Fruit fly (Drosophila melanogaster) whole organism, embryonic: ENCODE results near the gene CG14930.

Source experiments
- Blimp-1 ChIP-seq: fragments of 200-800 bp; sonication (Bioruptor generic); optimal IDR thresholded peaks from 3 replicates; lab custom pipeline; 2018; ENCODE audit warnings: missing biosample characterization, missing genetic modification characterization, mild to moderate bottlenecking, moderate library complexity, missing genetic modification reagents
- CG10431 ChIP-seq: fragments of 200-800 bp; sonication (Bioruptor generic); optimal IDR thresholded peaks from 3 replicates; lab custom pipeline; 2018; ENCODE audit warnings: missing biosample characterization, mild to moderate bottlenecking, missing genetic modification characterization
- CG11398 ChIP-seq: fragments of 200-800 bp; sonication (Bioruptor generic); optimal IDR thresholded peaks from 2 replicates; lab custom pipeline; 2016; ENCODE audit warnings: missing biosample characterization, missing genetic modification characterization
- CG12155 ChIP-seq: fragments of 200-800 bp; sonication (Bioruptor generic); optimal IDR thresholded peaks from 3 replicates; lab custom pipeline; 2016; ENCODE audit warnings: missing biosample characterization, missing genetic modification characterization
- CG14860 ChIP-seq: fragments of 200-800 bp; sonication (Bioruptor generic); IDR thresholded peaks from 3 replicates; pipeline ENCODE4 v1.3.6; 2022; ENCODE audit warnings: missing biosample characterization, missing genetic modification characterization; ENCODE audit not compliant: partially characterized antibody
- CG15269 ChIP-seq: fragments of 200-800 bp; sonication (Bioruptor generic); optimal IDR thresholded peaks from 2 replicates; lab custom pipeline; 2018; ENCODE audit warnings: missing biosample characterization, mild to moderate bottlenecking, missing genetic modification characterization, moderate library complexity
- CG16813 ChIP-seq: fragments of 200-800 bp; sonication (Bioruptor generic); IDR thresholded peaks from 3 replicates; pipeline ENCODE4 v1.3.6; 2022; ENCODE audit warnings: missing biosample characterization, missing genetic modification characterization; ENCODE audit not compliant: partially characterized antibody
- CG16815 ChIP-seq: fragments of 200-800 bp; sonication (Bioruptor generic); optimal IDR thresholded peaks from 3 replicates; lab custom pipeline; 2017; ENCODE audit warnings: missing biosample characterization, mild to moderate bottlenecking, missing genetic modification characterization
- CG17612 ChIP-seq: fragments of 200-800 bp; sonication (Bioruptor generic); IDR thresholded peaks from 2 replicates; pipeline ENCODE4 v1.3.6; 2022; ENCODE audit warnings: missing biosample characterization, missing genetic modification characterization
- CG2678 ChIP-seq: fragments of 200-800 bp; sonication (Bioruptor generic); optimal IDR thresholded peaks from 3 replicates; lab custom pipeline; 2019; ENCODE audit warnings: missing biosample characterization, mild to moderate bottlenecking, missing genetic modification characterization, moderate library complexity
- CG3726 ChIP-seq: fragments of 200-800 bp; sonication (Bioruptor generic); IDR thresholded peaks from 3 replicates; pipeline ENCODE4, ENCODE4 v1.3.6; 2022; ENCODE audit warnings: missing biosample characterization, missing genetic modification characterization
- CG5180 ChIP-seq: fragments of 200-800 bp; sonication (Bioruptor generic); optimal IDR thresholded peaks from 3 replicates; lab custom pipeline; 2017; ENCODE audit warnings: missing biosample characterization, missing genetic modification characterization, mild to moderate bottlenecking, moderate library complexity, missing genetic modification reagents
- CG6254 ChIP-seq: fragments of 200-800 bp; sonication (Bioruptor generic); optimal IDR thresholded peaks from 3 replicates; lab custom pipeline; 2017; ENCODE audit warnings: mild to moderate bottlenecking, missing biosample characterization, missing genetic modification reagents, missing genetic modification characterization
- CG8281 ChIP-seq: fragments of 200-800 bp; sonication (Bioruptor generic); optimal IDR thresholded peaks from 2 replicates; lab custom pipeline; 2018; ENCODE audit warnings: missing biosample characterization, mild to moderate bottlenecking, missing genetic modification characterization, moderate library complexity
- Drgx ChIP-seq: fragments of 200-800 bp; sonication (Bioruptor generic); IDR thresholded peaks from 2 replicates; pipeline ENCODE4 v1.3.6; 2022; ENCODE audit warnings: missing biosample characterization, missing genetic modification characterization
- Elba2 ChIP-seq: fragments of 200-800 bp; sonication (Bioruptor generic); optimal IDR thresholded peaks from 3 replicates; lab custom pipeline; 2016; ENCODE audit warnings: missing biosample characterization, missing genetic modification characterization
- Ets65A ChIP-seq: fragments of 200-800 bp; sonication (Bioruptor generic); peaks from one replicate; lab custom pipeline; 2016; ENCODE audit warnings: missing biosample characterization, missing genetic modification characterization
- GATAe ChIP-seq: fragments of 200-800 bp; sonication (Bioruptor generic); conservative IDR thresholded peaks from 2 replicates; pipeline ENCODE4 v1.3.6; 2022; ENCODE audit warnings: missing biosample characterization, missing genetic modification characterization
- Gug ChIP-seq: fragments of 200-800 bp; sonication (Bioruptor generic); IDR thresholded peaks from 4 replicates; pipeline ENCODE4 v1.3.6; 2022; ENCODE audit warnings: missing biosample characterization, missing genetic modification characterization
- MBD-R2 ChIP-seq: fragments of 200-800 bp; sonication (Bioruptor generic); IDR thresholded peaks from 2 replicates; pipeline ENCODE4 v1.3.6; 2022; ENCODE audit warnings: missing biosample characterization, missing genetic modification characterization
- Med ChIP-seq: fragments of 200-800 bp; sonication (Bioruptor generic); peaks from one replicate; lab custom pipeline; 2016; ENCODE audit warnings: missing biosample characterization, missing genetic modification characterization, mild to moderate bottlenecking, inconsistent platforms, moderate library complexity
- NK7.1 ChIP-seq: fragments of 200-800 bp; sonication (Bioruptor generic); optimal IDR thresholded peaks from 3 replicates; lab custom pipeline; 2016; ENCODE audit warnings: missing biosample characterization, missing genetic modification characterization
- Six4 ChIP-seq: fragments of 200-800 bp; sonication (Bioruptor generic); optimal IDR thresholded peaks from 2 replicates; lab custom pipeline; 2016; ENCODE audit warnings: missing biosample characterization, missing genetic modification characterization
- Xbp1 ChIP-seq: fragments of 200-800 bp; sonication (Bioruptor generic); optimal IDR thresholded peaks from 3 replicates; lab custom pipeline; 2016; ENCODE audit warnings: missing biosample characterization, mild to moderate bottlenecking, missing genetic modification characterization
- ato ChIP-seq: fragments of 200-800 bp; sonication (Bioruptor generic); IDR thresholded peaks from 2 replicates; pipeline ENCODE4 v1.3.6; 2022; ENCODE audit warnings: missing biosample characterization, missing genetic modification characterization; ENCODE audit not compliant: partially characterized antibody
- caup ChIP-seq: fragments of 200-800 bp; sonication (Bioruptor generic); optimal IDR thresholded peaks from 3 replicates; lab custom pipeline; 2017; ENCODE audit warnings: missing biosample characterization, mild to moderate bottlenecking, missing genetic modification characterization, moderate library complexity; ENCODE audit not compliant: severe bottlenecking
- ci ChIP-seq: fragments of 200-800 bp; sonication (Bioruptor generic); IDR thresholded peaks from 3 replicates; pipeline ENCODE4 v1.3.6; 2022; ENCODE audit warnings: missing biosample characterization, missing genetic modification characterization
- crol ChIP-seq: fragments of 200-800 bp; sonication (Bioruptor generic); IDR thresholded peaks from 2 replicates; pipeline ENCODE4 v1.3.6; 2022; ENCODE audit warnings: missing biosample characterization, missing genetic modification characterization
- dysf ChIP-seq: fragments of 200-800 bp; sonication (Bioruptor generic); IDR thresholded peaks from 3 replicates; pipeline ENCODE4 v1.3.6; 2022; ENCODE audit warnings: missing biosample characterization, missing genetic modification characterization
- en ChIP-seq: fragments of 200-800 bp; sonication (Bioruptor generic); optimal IDR thresholded peaks from 2 replicates; lab custom pipeline; 2016; ENCODE audit warnings: missing biosample characterization, missing genetic modification characterization
- fd102C ChIP-seq: fragments of 200-800 bp; sonication (Bioruptor generic); optimal IDR thresholded peaks from 2 replicates; lab custom pipeline; 2018; ENCODE audit warnings: missing biosample characterization, mild to moderate bottlenecking, missing genetic modification characterization, moderate library complexity
- gsb-n ChIP-seq: fragments of 200-800 bp; sonication (Bioruptor generic); optimal IDR thresholded peaks from 3 replicates; lab custom pipeline; 2018; ENCODE audit warnings: missing biosample characterization, mild to moderate bottlenecking, missing genetic modification characterization
- kni ChIP-seq: fragments of 200-800 bp; sonication (Bioruptor generic); optimal IDR thresholded peaks from 3 replicates; lab custom pipeline; 2017; ENCODE audit warnings: mild to moderate bottlenecking, missing biosample characterization, missing genetic modification reagents, missing genetic modification characterization
- pita ChIP-seq: fragments of 200-800 bp; sonication (Bioruptor generic); optimal IDR thresholded peaks from 2 replicates; lab custom pipeline; 2017; ENCODE audit warnings: missing biosample characterization, mild to moderate bottlenecking, missing genetic modification characterization
- sc ChIP-seq, 3 experiments: fragments of >200 bp in 2 of 3; fragments of 200-800 bp in 1 of 3; sonication (Bioruptor generic) in 1 of 3; optimal IDR thresholded peaks; 2 replicates in 2 of 3; 3 replicates in 1 of 3; lab custom pipeline; 2017; ENCODE audit warnings: mild to moderate bottlenecking in 1 of 3, missing biosample characterization in 1 of 3, missing genetic modification characterization in 1 of 3, missing genetic modification reagents in 1 of 3
- ttk ChIP-seq: fragments of 200-800 bp; sonication (Bioruptor generic); IDR thresholded peaks from 2 replicates; pipeline ENCODE4 v2.1.2; 2022; ENCODE audit warnings: missing biosample characterization, missing genetic modification characterization
- vvl ChIP-seq: fragments of 200-800 bp; sonication (Bioruptor generic); IDR thresholded peaks from 2 replicates; pipeline ENCODE4 v1.3.6; 2022; ENCODE audit warnings: missing biosample characterization, missing genetic modification characterization
- wek ChIP-seq: fragments of 200-800 bp; sonication (Bioruptor generic); optimal IDR thresholded peaks from 3 replicates; lab custom pipeline; 2018; ENCODE audit warnings: missing biosample characterization, mild to moderate bottlenecking, missing genetic modification characterization, moderate library complexity
- zfh1 ChIP-seq: fragments of 200-800 bp; sonication (Bioruptor generic); IDR thresholded peaks from 3 replicates; pipeline ENCODE4 v1.3.6; 2022; ENCODE audit warnings: missing biosample characterization, missing genetic modification characterization

Gene CG14930

DNA sequence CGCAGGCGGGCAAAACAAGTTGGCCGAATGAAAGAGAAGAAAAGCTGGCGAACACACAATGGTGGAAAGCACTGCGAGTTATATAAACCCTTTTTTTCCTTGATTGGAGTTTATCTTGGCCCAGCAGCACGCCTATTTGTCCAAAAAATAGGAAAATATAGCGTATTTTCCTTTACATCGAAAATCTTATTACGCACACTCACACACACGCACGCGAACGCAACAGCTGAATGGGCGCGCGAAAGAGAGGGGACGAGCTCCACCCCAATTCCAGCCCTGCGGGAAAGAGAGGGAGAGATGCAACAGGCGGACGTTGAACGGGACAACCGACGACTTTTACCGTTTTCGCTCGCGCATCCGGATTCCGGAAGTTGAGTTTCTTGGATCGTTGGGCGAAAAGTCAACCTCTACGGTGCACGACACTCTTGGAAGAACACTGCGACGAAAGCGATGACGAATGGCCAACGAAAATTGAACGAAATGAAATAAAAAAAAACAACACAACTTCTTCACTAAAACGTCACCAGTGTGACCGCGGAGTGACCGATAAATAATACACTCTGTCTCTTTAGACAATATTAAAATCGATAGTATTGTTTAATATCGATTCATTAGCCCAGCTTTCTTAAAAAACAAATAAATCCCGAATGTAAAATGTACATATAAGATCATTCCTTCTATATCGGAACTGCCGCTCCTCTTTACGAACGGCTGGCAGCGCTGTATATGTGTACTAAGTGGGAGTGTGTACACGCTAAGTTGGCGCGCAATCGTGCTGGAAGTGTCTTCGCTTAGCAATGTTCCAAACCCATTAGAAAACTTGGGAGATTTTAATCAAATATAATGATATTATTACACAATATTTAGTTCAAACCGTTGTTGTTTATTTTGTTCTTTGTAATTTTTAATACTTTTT is 4.3 kb downstream of the CG14930 start, which contains the start of the genes Dlg5 and CG4970 (continued):
- TF ChIP-seq CG12155 (GFP tag; lab: Kevin White, UChicago) (no peak), dysf (GFP tag; lab: Robert Waterston, UW) (no peak), ato (GFP tag; lab: Robert Waterston, UW) (peak; percentile 15; the same call in 1 of the 2 replicates), Six4 (GFP tag; lab: Kevin White, UChicago) (no peak), fd102C (GFP tag; lab: Kevin White, UChicago) (no peak), CG15269 (tag; lab: Kevin White, UChicago) (no peak), wek (GFP tag; lab: Kevin White, UChicago) (no peak), CG5180 (GFP tag; lab: Kevin White, UChicago) (peak; percentile 72), CG16815 (no peak), GATAe (GFP tag; lab: Robert Waterston, UW) (no peak)
- TF ChIP-seq, all 482 proteins: peak for 118

DNA sequence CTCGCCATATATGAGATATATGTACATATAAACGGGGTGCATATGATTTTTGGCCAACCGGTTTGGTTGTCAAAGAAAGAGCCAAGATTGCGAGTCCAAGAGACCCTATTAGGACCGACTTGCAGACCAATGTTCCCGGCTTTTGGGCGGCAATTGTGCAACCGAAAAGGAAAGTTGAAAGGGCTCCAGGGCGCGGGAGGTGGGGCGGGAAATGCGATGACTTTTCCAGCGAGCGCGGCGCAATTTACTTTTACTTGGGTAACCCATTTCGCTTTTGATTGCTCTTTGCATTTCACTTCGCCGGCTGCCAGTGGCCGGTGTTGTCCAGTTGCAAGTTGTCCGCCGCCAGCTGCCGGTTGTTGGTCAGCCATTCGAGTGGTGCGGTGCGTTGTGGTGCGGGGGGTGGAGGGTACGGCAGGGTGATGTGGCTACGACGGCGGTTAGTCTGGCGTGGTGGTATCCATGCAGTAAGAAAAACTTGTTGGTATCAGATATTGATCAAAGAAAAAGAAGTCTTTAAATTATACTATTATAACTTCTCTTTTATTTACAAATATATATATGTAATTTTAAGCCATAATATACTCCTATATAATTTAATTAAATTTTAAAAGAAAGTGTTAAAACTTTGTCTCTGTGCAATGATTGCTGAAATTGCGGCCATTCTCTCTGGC is 16.1 kb downstream of the CG14930 start:
- peak; percentile 18 for TF ChIP-seq Med (GFP tag; lab: Kevin White, UChicago)
- TF ChIP-seq ci (GFP tag; lab: Robert Waterston, UW), result peak; percentile 48; the same call in 1 of the 3 replicates
- TF ChIP-seq CG17612 (GFP tag; lab: Robert Waterston, UW), result no peak
- peak; percentile 93 for TF ChIP-seq Blimp-1 (GFP tag; lab: Kevin White, UChicago)
- peak; percentile 13; the same call in 1 of the 2 replicates for TF ChIP-seq ttk (GFP tag; lab: Robert Waterston, UW)
- peak; percentile 68 for TF ChIP-seq crol
- peak; percentile 4 for TF ChIP-seq Ets65A (GFP tag; lab: Kevin White, UChicago)
- no peak for TF ChIP-seq Xbp1 (GFP tag; lab: Kevin White, UChicago)
- TF ChIP-seq vvl (GFP tag; lab: Robert Waterston, UW), result 0 out of 2 replicates have a peak, but pooled peaks have one; percentile 16
- TF ChIP-seq kni, result peak; percentile 58
- TF ChIP-seq Elba2, result no peak
- TF ChIP-seq Drgx (GFP tag; lab: Robert Waterston, UW), result peak; percentile 71

dm6 chr2L:11502698-11503097 is 18.4 kb downstream of the CG14930 start:
- TF ChIP-seq CG14860 (GFP tag; lab: Robert Waterston, UW), result no peak
- no peak for TF ChIP-seq CG8281 (tag; lab: Kevin White, UChicago)
- TF ChIP-seq CG6254 (GFP tag; lab: Kevin White, UChicago), result no peak
- no peak for TF ChIP-seq CG3726 (GFP tag; lab: Robert Waterston, UW)
- TF ChIP-seq CG10431 (GFP tag; lab: Kevin White, UChicago), result no peak
- TF ChIP-seq CG16813 (GFP tag; lab: Robert Waterston, UW), result no peak
- peak; percentile 51 for TF ChIP-seq kni
- no peak for TF ChIP-seq Gug
- TF ChIP-seq NK7.1 (GFP tag; lab: Kevin White, UChicago), result no peak
- TF ChIP-seq dysf (GFP tag; lab: Robert Waterston, UW), result no peak
- TF ChIP-seq caup, result no peak
- no peak for TF ChIP-seq CG2678 (tag; lab: Kevin White, UChicago)
- TF ChIP-seq gsb-n (tag; lab: Kevin White, UChicago), result peak; percentile 36
- TF ChIP-seq MBD-R2 (GFP tag; lab: Robert Waterston, UW), result no peak
- TF ChIP-seq pita, result no peak
- TF ChIP-seq zfh1 (GFP tag; lab: Robert Waterston, UW), result no peak
- peak; percentile 21; the same call in 1 of the 2 replicates for TF ChIP-seq vvl (GFP tag; lab: Robert Waterston, UW)
- peak; percentile 98 for TF ChIP-seq Blimp-1 (GFP tag; lab: Kevin White, UChicago)
- TF ChIP-seq en (GFP tag; lab: Kevin White, UChicago), result no peak
- no peak for TF ChIP-seq sc (optimal IDR thresholded peaks at IDR 0.05; lab: Kevin White, UChicago)
- TF ChIP-seq sc (GFP tag; optimal IDR thresholded peaks at IDR 0.05; lab: Kevin White, UChicago), result no peak
- TF ChIP-seq CG11398 (GFP tag; lab: Kevin White, UChicago), result no peak
- TF ChIP-seq, all 482 proteins: peak for 4
